Worm (Caenorhabditis elegans): ENCODE results near the gene kdin-1.

kdin-1 gene

DNA sequence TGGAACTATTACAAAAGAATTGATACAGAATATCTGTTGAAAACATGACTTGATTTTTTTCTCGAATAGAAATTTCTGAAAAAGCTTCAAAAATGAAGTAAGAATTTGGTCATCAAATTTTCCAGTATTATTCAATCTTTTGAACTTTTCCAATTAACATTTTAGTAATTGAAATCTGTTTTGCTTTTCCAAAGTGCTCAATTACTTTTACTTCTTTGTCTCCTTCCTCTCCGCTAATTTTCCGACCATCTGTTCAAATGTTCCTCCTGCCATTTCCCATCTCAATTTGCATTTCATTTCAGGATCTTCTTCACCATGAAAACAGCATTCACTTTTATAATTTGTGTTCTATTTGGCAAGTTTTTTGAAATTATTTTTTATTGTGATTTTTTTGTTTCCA is 10.4 kb downstream of the kdin-1 start, which contains the start of gene F36H1.11:
Gene F36H1.11 (plus strand): TSS at position 301 of the 400 bp plus-strand sequence.
- TF ChIP-seq ama-1 (optimal IDR thresholded peaks at IDR 0.05) (no peak), ama-1 (GFP tag; optimal IDR thresholded peaks at IDR 0.05) (no peak), rcor-1 (GFP tag; IDR thresholded peaks at IDR 0.05) (no peak), akir-1 (GFP tag; optimal IDR thresholded peaks at IDR 0.05) (no peak), ccch-3 (GFP tag; optimal IDR thresholded peaks at IDR 0.05) (no peak), repo-1 (tag; optimal IDR thresholded peaks at IDR 0.05) (no peak)

DNA sequence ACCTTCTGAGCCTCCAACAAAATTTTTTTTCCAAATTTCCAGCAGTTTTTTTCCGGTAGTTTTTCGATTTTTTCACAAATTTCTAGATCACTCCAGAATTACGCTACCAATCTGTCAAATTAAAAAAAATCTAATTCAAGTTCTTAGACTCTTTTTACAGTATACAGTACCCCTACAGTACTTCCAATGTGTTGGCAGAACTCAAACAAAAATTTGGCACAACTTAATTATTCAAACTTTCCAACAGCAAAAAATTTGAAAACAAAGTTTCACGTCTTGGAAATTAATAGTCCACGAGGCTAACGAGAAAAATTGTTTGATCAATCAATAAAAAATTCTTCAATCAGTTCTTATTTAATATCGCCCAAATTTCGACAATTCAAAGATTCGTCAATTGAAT is 11.4 kb downstream of the kdin-1 start, which contains the start of gene F36H1.3:
Gene F36H1.3 (plus strand): TSS at position 323 of the 400 bp plus-strand sequence.
- TF ChIP-seq aptf-3 (GFP tag; IDR thresholded peaks at IDR 0.05) (no peak), hlh-26 (GFP tag; conservative IDR thresholded peaks at IDR 0.05) (no peak), nhr-27 (tag; optimal IDR thresholded peaks at IDR 0.05) (no peak), dox-1 (GFP tag; IDR thresholded peaks at IDR 0.05) (no peak)

DNA sequence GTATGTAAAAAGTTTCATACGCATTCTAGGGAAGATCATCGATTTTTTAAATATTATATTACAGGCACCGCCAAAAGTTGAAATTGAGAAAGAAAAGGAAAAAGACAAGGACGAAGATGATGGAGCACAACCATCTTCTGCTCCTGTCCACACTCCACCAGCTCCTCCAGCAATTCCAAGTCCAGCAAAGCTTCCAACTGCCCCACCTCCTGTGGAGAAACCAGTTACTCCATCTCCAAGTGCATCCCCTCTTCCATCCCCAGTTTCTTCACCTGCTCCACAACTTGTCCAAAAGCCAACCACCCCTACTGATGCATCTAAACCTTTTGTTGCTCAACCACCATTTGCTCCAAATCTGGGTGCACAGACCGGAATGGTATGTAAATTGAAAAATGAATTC is 13.5 kb downstream of the kdin-1 start:
- no peak for TF ChIP-seq let-526 (GFP tag; IDR thresholded peaks at IDR 0.05)
- no peak for TF ChIP-seq Y67H2A.10 (GFP tag; conservative IDR thresholded peaks at IDR 0.05)
- TF ChIP-seq gei-17 (GFP tag; optimal IDR thresholded peaks at IDR 0.05), result no peak
- no peak for TF ChIP-seq hmg-20 (GFP tag; IDR thresholded peaks at IDR 0.05)
- no peak for TF ChIP-seq lsl-1 (GFP tag; optimal IDR thresholded peaks at IDR 0.05)
- no peak for TF ChIP-seq F10E7.11 (tag; optimal IDR thresholded peaks at IDR 0.05)
- TF ChIP-seq F37B4.10 (GFP tag; IDR thresholded peaks at IDR 0.05), result no peak
- TF ChIP-seq Y53G8AR.9 (GFP tag; conservative IDR thresholded peaks at IDR 0.05), result no peak
- TF ChIP-seq Y56A3A.18 (GFP tag; IDR thresholded peaks at IDR 0.05), result no peak
- TF ChIP-seq rec-8 (tag; optimal IDR thresholded peaks at IDR 0.05), result no peak
- TF ChIP-seq lin-40 (tag; optimal IDR thresholded peaks at IDR 0.05), result no peak
- no peak for TF ChIP-seq K12H6.12 (tag; optimal IDR thresholded peaks at IDR 0.05)
- no peak for TF ChIP-seq attf-3 (GFP tag; conservative IDR thresholded peaks at IDR 0.05)
- TF ChIP-seq cebp-1 (GFP tag; IDR thresholded peaks at IDR 0.05), result no peak
- TF ChIP-seq cebp-1 (tag; optimal IDR thresholded peaks at IDR 0.05), result no peak
- TF ChIP-seq egrh-3 (GFP tag; IDR thresholded peaks at IDR 0.05), result no peak
- no peak for TF ChIP-seq ztf-25 (GFP tag; IDR thresholded peaks at IDR 0.05)
- TF ChIP-seq dpl-1 (GFP tag; optimal IDR thresholded peaks at IDR 0.05), result no peak
- no peak for TF ChIP-seq aptf-2 (GFP tag; conservative IDR thresholded peaks at IDR 0.05)
- TF ChIP-seq sdz-38 (tag; optimal IDR thresholded peaks at IDR 0.05), result no peak

- TF ChIP-seq madf-8 (GFP tag; conservative IDR thresholded peaks at IDR 0.05) (peak; percentile 20; the same call in 1 of the 2 replicates), lsl-1 (GFP tag; optimal IDR thresholded peaks at IDR 0.05) (peak; percentile 60), ceh-100 (GFP tag; IDR thresholded peaks at IDR 0.05) (peak; percentile 93), cebp-1 (GFP tag; IDR thresholded peaks at IDR 0.05) (no peak), cebp-1 (tag; optimal IDR thresholded peaks at IDR 0.05) (no peak), aptf-3 (GFP tag; IDR thresholded peaks at IDR 0.05) (no peak), bed-1 (GFP tag; IDR thresholded peaks at IDR 0.05) (no peak), F33H1.4 (GFP tag; IDR thresholded peaks at IDR 0.05) (peak; percentile 51; the same call in 1 of the 2 replicates), mcd-1 (GFP tag; IDR thresholded peaks at IDR 0.05) (peak; percentile 73), chd-7 (tag; optimal IDR thresholded peaks at IDR 0.05) (no peak), F57C9.4 (tag; optimal IDR thresholded peaks at IDR 0.05) (no peak), rcor-1 (GFP tag; IDR thresholded peaks at IDR 0.05) (0 out of 2 replicates have a peak, but pooled peaks have one; percentile 25), madf-6 (GFP tag; IDR thresholded peaks at IDR 0.05) (peak; percentile 56; the same call in 1 of the 2 replicates), D2030.7 (GFP tag; IDR thresholded peaks at IDR 0.05) (peak; percentile 53; the same call in 1 of the 2 replicates), hmg-1.2 (GFP tag; IDR thresholded peaks at IDR 0.05) (peak; percentile 91)
Measured at ce11 chrIV:11053652-11054317, 15.3 kb downstream of the kdin-1 start, which contains the start of the genes F36H1.12 and lin-3. F36H1.12 (minus strand) TSS chrIV:11053702. lin-3 (plus strand) TSS chrIV:11054308.
